Worm (Caenorhabditis elegans): ENCODE results near the gene pie-1.

DNA sequence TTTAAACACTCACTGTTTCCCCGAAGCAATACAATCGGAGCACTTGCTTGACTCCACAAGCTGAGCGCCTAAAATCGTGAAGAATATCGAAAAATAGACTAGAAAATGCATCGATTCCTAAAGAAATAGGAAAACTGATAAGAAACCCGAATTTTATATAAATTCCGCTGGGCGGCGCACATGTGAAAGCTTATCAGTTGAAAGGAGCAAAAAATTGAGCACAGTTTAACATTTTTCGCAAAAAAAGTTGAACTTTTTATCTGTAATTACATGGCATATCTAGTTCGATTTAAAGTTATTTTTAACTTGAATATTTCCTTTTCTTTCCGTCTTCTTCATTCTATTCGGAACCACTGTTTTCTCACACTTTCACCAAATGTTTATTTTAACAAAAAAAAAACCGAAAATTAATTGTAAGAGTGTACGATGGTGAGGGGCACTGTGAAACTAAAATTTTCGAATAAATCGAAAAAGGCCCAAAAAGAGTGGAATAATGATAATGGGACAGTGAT is 19.4 kb downstream of the pie-1 start, which contains the start of gene Y49E10.18:
- TF ChIP-seq sptf-1 (tag; optimal IDR thresholded peaks at IDR 0.05) (no peak), ztf-11 (tag; optimal IDR thresholded peaks at IDR 0.05) (no peak)
